Worm (Caenorhabditis elegans): ENCODE data around the gene ddx-15.
A peak's percentile ranks its signal among the peaks of the same experiment; 100 is the strongest.

Gene ddx-15

DNA sequence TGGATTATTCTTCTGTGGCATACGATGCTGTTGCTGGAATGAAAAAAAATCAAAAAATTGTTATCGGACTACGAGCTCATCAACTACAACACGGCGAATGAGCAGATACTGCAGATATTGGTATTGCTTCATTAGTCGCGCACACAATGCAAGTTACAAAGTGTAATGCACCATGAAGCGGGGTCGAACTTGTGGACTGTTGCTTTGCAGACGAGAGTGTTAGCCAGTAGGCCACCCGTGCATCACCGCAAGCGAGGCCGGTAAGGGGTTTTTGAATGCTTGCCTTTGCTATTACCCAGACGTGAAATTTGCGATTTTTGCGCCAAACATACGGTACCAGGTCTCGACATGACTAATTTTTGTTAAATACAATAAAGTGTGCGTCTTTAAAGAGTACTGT is 10.5 kb upstream of the ddx-15 start (continued):
- no peak for TF ChIP-seq hlh-26 (GFP tag; conservative IDR thresholded peaks at IDR 0.05)
- peak; percentile 78 for TF ChIP-seq lsl-1 (GFP tag; optimal IDR thresholded peaks at IDR 0.05)
- peak; percentile 50 for TF ChIP-seq nhr-80 (tag; optimal IDR thresholded peaks at IDR 0.05)
- peak; percentile 84 for TF ChIP-seq ets-4 (GFP tag; optimal IDR thresholded peaks at IDR 0.05)
- TF ChIP-seq pha-4 (tag; optimal IDR thresholded peaks at IDR 0.05) = no peak
- TF ChIP-seq nhr-120 (GFP tag; IDR thresholded peaks at IDR 0.05) = 0 out of 2 replicates have a peak, but pooled peaks have one; percentile 87
- peak; percentile 70 for TF ChIP-seq D2030.7 (GFP tag; IDR thresholded peaks at IDR 0.05)
- TF ChIP-seq fkh-3 (tag; optimal IDR thresholded peaks at IDR 0.05) = peak; percentile 59
- TF ChIP-seq madf-3 (GFP tag; IDR thresholded peaks at IDR 0.05) = peak; percentile 67; the same call in 1 of the 2 replicates
- TF ChIP-seq atf-7 (tag; optimal IDR thresholded peaks at IDR 0.05) = peak; percentile 76
- TF ChIP-seq ceh-58 (GFP tag; IDR thresholded peaks at IDR 0.05) = no peak
- peak; percentile 82 for TF ChIP-seq sptf-2 (GFP tag; optimal IDR thresholded peaks at IDR 0.05)
- no peak for TF ChIP-seq Y53F4B.3 (GFP tag; IDR thresholded peaks at IDR 0.05)
- peak; percentile 54; the same call in 1 of the 2 replicates for TF ChIP-seq ceh-100 (GFP tag; IDR thresholded peaks at IDR 0.05)
- TF ChIP-seq sdz-38 (tag; optimal IDR thresholded peaks at IDR 0.05) = no peak
- TF ChIP-seq dpff-1 (tag; optimal IDR thresholded peaks at IDR 0.05) = peak; percentile 78
- peak; percentile 96 for TF ChIP-seq lin-26 (GFP tag; IDR thresholded peaks at IDR 0.05)
- peak; percentile 70 for TF ChIP-seq hmg-1.2 (GFP tag; IDR thresholded peaks at IDR 0.05)
- 0 out of 2 replicates have a peak, but pooled peaks have one; percentile 21 for TF ChIP-seq egrh-3 (GFP tag; IDR thresholded peaks at IDR 0.05)
- TF ChIP-seq lag-1 (GFP tag; IDR thresholded peaks at IDR 0.05) = no peak
- peak; percentile 89 for TF ChIP-seq B0261.1 (tag; optimal IDR thresholded peaks at IDR 0.05)
- peak; percentile 33; the same call in 1 of the 2 replicates for TF ChIP-seq hsf-1 (GFP tag; IDR thresholded peaks at IDR 0.05)
- TF ChIP-seq egl-44 (GFP tag; IDR thresholded peaks at IDR 0.05) = peak; percentile 82; the same call in 1 of the 2 replicates
- TF ChIP-seq snpc-4 (GFP tag; optimal IDR thresholded peaks at IDR 0.05) = peak; percentile 68
- TF ChIP-seq snpc-4 (tag; optimal IDR thresholded peaks at IDR 0.05) = peak; percentile 18 to 71 (median 64)
- TF ChIP-seq snpc-1.3 (tag; optimal IDR thresholded peaks at IDR 0.05; ENCODE audit: insufficient read depth) = peak; percentile 86
- TF ChIP-seq attf-3 (GFP tag; conservative IDR thresholded peaks at IDR 0.05) = peak; percentile 56; the same call in 1 of the 2 replicates
- peak; percentile 67; the same call in 1 of the 2 replicates for TF ChIP-seq aptf-2 (GFP tag; conservative IDR thresholded peaks at IDR 0.05)
- peak; percentile 94 for TF ChIP-seq nfyb-1 (GFP tag; IDR thresholded peaks at IDR 0.05)
- TF ChIP-seq snpc-1.1 (tag; optimal IDR thresholded peaks at IDR 0.05; ENCODE audit: insufficient read depth) = peak; percentile 57
- TF ChIP-seq ztf-18 (tag; optimal IDR thresholded peaks at IDR 0.05) = peak; percentile 77
- TF ChIP-seq nfya-1 (tag; optimal IDR thresholded peaks at IDR 0.05; ENCODE audit: borderline replicate concordance, insufficient read depth) = no peak
- TF ChIP-seq madf-8 (GFP tag; conservative IDR thresholded peaks at IDR 0.05) = peak; percentile 19; the same call in 1 of the 2 replicates
- TF ChIP-seq bed-2 (GFP tag; IDR thresholded peaks at IDR 0.05) = 0 out of 2 replicates have a peak, but pooled peaks have one; percentile 46
- peak; percentile 69; the same call in 1 of the 2 replicates for TF ChIP-seq F39B2.1 (GFP tag; IDR thresholded peaks at IDR 0.05)

DNA sequence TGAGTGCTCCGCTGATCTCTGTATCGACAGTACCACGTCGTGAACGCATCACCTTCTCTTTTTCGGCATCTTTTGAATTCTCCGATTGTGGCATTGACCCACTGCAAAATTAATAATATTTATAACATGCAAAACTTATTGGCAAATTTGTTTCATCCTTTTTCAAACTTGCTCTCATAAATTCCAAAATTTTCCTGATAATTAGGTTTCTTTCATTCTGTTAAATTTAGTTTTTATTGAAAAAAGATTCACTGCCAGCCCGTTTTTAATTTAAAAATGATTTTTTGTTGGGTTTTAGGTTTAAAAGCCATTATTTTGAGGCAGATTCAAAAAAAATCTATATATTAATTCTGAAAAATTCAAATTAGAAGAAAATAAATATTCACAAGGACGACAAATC is 8.4 kb upstream of the ddx-15 start, which contains the start of gene wdr-37:
Gene wdr-37 (minus strand): TSS at position 101 of the 400 bp plus-strand sequence.
- TF ChIP-seq ztf-26 (tag; optimal IDR thresholded peaks at IDR 0.05) (no peak), B0035.1 (tag; optimal IDR thresholded peaks at IDR 0.05) (no peak), die-1 (tag; optimal IDR thresholded peaks at IDR 0.05) (no peak), nfyb-1 (GFP tag; IDR thresholded peaks at IDR 0.05) (no peak), mcd-1 (GFP tag; IDR thresholded peaks at IDR 0.05) (no peak), aptf-2 (GFP tag; conservative IDR thresholded peaks at IDR 0.05) (no peak), efl-1 (GFP tag; optimal IDR thresholded peaks at IDR 0.05) (no peak), lin-35 (GFP tag; optimal IDR thresholded peaks at IDR 0.05) (no peak), Y79H2A.3 (GFP tag; conservative IDR thresholded peaks at IDR 0.05) (no peak), tlf-1 (GFP tag; optimal IDR thresholded peaks at IDR 0.05) (no peak), rcor-1 (GFP tag; IDR thresholded peaks at IDR 0.05) (no peak), T07F8.4 (tag; optimal IDR thresholded peaks at IDR 0.05) (no peak), hmg-20 (GFP tag; IDR thresholded peaks at IDR 0.05) (no peak), him-1 (tag; optimal IDR thresholded peaks at IDR 0.05) (no peak), egl-18 (GFP tag; IDR thresholded peaks at IDR 0.05) (no peak), D2030.7 (GFP tag; IDR thresholded peaks at IDR 0.05) (no peak), athp-1 (tag; optimal IDR thresholded peaks at IDR 0.05) (no peak)

All from whole organism, young adult.